Worm (Caenorhabditis elegans) whole organism, L4 larva: Measurements from ENCODE around the gene C05C10.7.
A peak's percentile ranks its signal among the peaks of the same experiment; 100 is the strongest.

Experiments used
- R02D3.7 ChIP-seq: fragments of 150-350 bp; sonication (generic microtip); optimal IDR thresholded peaks from 3 replicates; lab custom pipeline; 2014; ENCODE audit warnings: missing biosample characterization, missing genetic modification characterization
- aly-2 ChIP-seq: sonication (generic microtip); optimal IDR thresholded peaks from 2 replicates; lab custom pipeline; 2018; ENCODE audit warnings: missing biosample characterization, missing genetic modification characterization
- ama-1 ChIP-seq: fragments of 150-350 bp; optimal IDR thresholded peaks from 2 replicates; lab custom pipeline; 2014; ENCODE audit warnings: inconsistent platforms, mixed read lengths
- dpl-1 ChIP-seq: fragments of 150-350 bp; optimal IDR thresholded peaks from 2 replicates; lab custom pipeline; 2014; ENCODE audit warnings: missing biosample characterization, missing genetic modification reagents, missing genetic modification characterization
- dve-1 ChIP-seq: sonication (generic microtip); optimal IDR thresholded peaks from 2 replicates; lab custom pipeline; 2017; ENCODE audit warnings: antibody characterized with exemption, mild to moderate bottlenecking, missing genetic modification characterization, missing compliant biosample characterization; ENCODE audit not compliant: insufficient read depth
- egl-27 ChIP-seq: sonication (generic microtip); optimal IDR thresholded peaks from 3 replicates; lab custom pipeline; 2017; ENCODE audit warnings: missing biosample characterization, missing genetic modification reagents, missing genetic modification characterization
- fkh-10 ChIP-seq: fragments of 150-350 bp; optimal IDR thresholded peaks from 2 replicates; lab custom pipeline; 2014; ENCODE audit warnings: missing biosample characterization, missing genetic modification reagents, missing genetic modification characterization
- hlh-30 ChIP-seq: sonication (generic microtip); optimal IDR thresholded peaks from 2 replicates; lab custom pipeline; 2017; ENCODE audit warnings: antibody characterized with exemption, mild to moderate bottlenecking, missing genetic modification characterization, missing compliant biosample characterization; ENCODE audit not compliant: insufficient read depth
- nhr-237 ChIP-seq: sonication (generic microtip); optimal IDR thresholded peaks from 2 replicates; lab custom pipeline; 2017; ENCODE audit warnings: missing biosample characterization, missing genetic modification characterization
- nhr-6 ChIP-seq: fragments of 150-350 bp; optimal IDR thresholded peaks from 2 replicates; lab custom pipeline; 2014; ENCODE audit warnings: missing biosample characterization, missing genetic modification characterization
- set-16 ChIP-seq: fragments of 200-800 bp; sonication (Bioruptor generic); IDR thresholded peaks from 2 replicates; pipeline ENCODE4 v1.3.6; 2022; ENCODE audit warnings: missing genetic modification reagents, missing genetic modification characterization, missing compliant biosample characterization
- skn-1 ChIP-seq: fragments of 150-350 bp; optimal IDR thresholded peaks from 2 replicates; lab custom pipeline; 2014; ENCODE audit warnings: missing biosample characterization, missing genetic modification characterization
- tag-97 ChIP-seq: fragments of 200-800 bp; sonication (Bioruptor generic); IDR thresholded peaks from 2 replicates; pipeline ENCODE4 v1.3.6; 2022; ENCODE audit warnings: missing genetic modification characterization, missing compliant biosample characterization
- unc-62 ChIP-seq, 3 experiments: fragments of 150-350 bp in 1 of 3; sonication (generic microtip); optimal IDR thresholded peaks in 2 of 3; peaks in 1 of 3; 1 replicate in 1 of 3; 2 replicates in 2 of 3; lab custom pipeline; 2014 to 2017; ENCODE audit warnings: missing biosample characterization in 3 of 3, missing genetic modification characterization in 3 of 3, missing genetic modification reagents in 3 of 3, missing genotype in 1 of 3

- no peak for TF ChIP-seq tag-97 (GFP tag; lab: Robert Waterston, UW)
- no peak for TF ChIP-seq unc-62 (GFP tag; optimal IDR thresholded peaks at IDR 0.05 in 1 of 2; lab: Kevin White, UChicago)
- no peak for TF ChIP-seq unc-62 (tag; optimal IDR thresholded peaks at IDR 0.05; lab: Kevin White, UChicago)
- no peak for TF ChIP-seq dpl-1 (GFP tag; lab: Kevin White, UChicago)
- TF ChIP-seq R02D3.7 (tag; lab: Kevin White, UChicago): no peak
- TF ChIP-seq set-16: no peak
- no peak for TF ChIP-seq hlh-30 (tag; lab: Kevin White, UChicago)
- no peak for TF ChIP-seq egl-27 (tag; lab: Kevin White, UChicago)
- peak; percentile 39 for TF ChIP-seq ama-1 (lab: Kevin White, UChicago)
- TF ChIP-seq aly-2 (tag; lab: Kevin White, UChicago): no peak
- no peak for TF ChIP-seq nhr-6
- no peak for TF ChIP-seq fkh-10 (GFP tag; lab: Kevin White, UChicago)
- TF ChIP-seq dve-1 (tag; lab: Kevin White, UChicago): no peak
- TF ChIP-seq skn-1: no peak
- TF ChIP-seq nhr-237 (tag; lab: Kevin White, UChicago): no peak
Measured at ce11 chrII:9934570-9934969, 4.2 kb downstream of the C05C10.7 start.
